Fruit fly (Drosophila melanogaster): Measurements from ENCODE around the gene CG3868.

dm6 chr3L:14446874-14447273 is 44.3 kb upstream of the CG3868 start:
- TF ChIP-seq usp (GFP tag; optimal IDR thresholded peaks at IDR 0.05) (no peak), psq (optimal IDR thresholded peaks at IDR 0.05) (no peak), pan (optimal IDR thresholded peaks at IDR 0.05) (no peak), CG8478 (optimal IDR thresholded peaks at IDR 0.05) (no peak), EcR (GFP tag; optimal IDR thresholded peaks at IDR 0.05) (no peak), Dll (optimal IDR thresholded peaks at IDR 0.05) (no peak)

All from whole organism.